Worm (Caenorhabditis elegans): ENCODE data around the gene mrpl-21.

mrpl-21 gene

ce11 chrIII:4277762-4278161, 34.4 kb upstream of the mrpl-21 start:
- peak in 1 of 2 experiments; percentile 53 for TF ChIP-seq unc-62 (GFP tag; optimal IDR thresholded peaks at IDR 0.05 in 1 of 2)
- no peak for TF ChIP-seq unc-62 (tag; optimal IDR thresholded peaks at IDR 0.05)
- peak; percentile 58 for TF ChIP-seq aha-1 (tag)
- TF ChIP-seq lir-3 (tag; optimal IDR thresholded peaks at IDR 0.05), result no peak
- TF ChIP-seq mes-2 (tag; optimal IDR thresholded peaks at IDR 0.05; ENCODE audit: poor library complexity, severe bottlenecking), result peak; percentile 6

DNA sequence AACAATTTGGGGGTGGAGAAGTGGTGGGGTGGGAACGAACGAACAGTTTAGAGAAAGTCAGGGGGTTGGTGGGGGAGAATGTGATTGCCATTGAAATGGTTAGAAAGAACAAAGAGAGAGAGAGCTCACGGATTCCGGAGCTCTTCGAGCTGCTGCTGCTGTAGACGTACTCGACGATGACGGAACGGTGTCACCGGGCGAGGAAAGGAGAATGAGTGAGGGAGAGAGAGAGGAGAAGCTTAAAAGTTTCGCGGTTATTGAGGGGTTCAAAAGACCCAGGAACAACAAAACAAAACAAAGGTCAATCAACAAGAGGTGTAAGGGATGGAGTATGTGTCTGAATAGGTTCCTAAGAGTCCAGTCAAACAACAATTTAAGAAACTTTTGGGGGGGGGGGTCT, 32.9 kb upstream of the mrpl-21 start:
- TF ChIP-seq lim-7 (GFP tag; IDR thresholded peaks at IDR 0.05) (no peak), set-16 (GFP tag; IDR thresholded peaks at IDR 0.05) (peak; percentile 32; the same call in 1 of the 2 replicates)

- no peak for TF ChIP-seq php-3 (GFP tag; IDR thresholded peaks at IDR 0.05)
- peak; percentile 15 for TF ChIP-seq dpl-1 (GFP tag; optimal IDR thresholded peaks at IDR 0.05)
- TF ChIP-seq Y75B8A.6 (GFP tag; IDR thresholded peaks at IDR 0.05), result no peak
- TF ChIP-seq unc-62 (GFP tag; optimal IDR thresholded peaks at IDR 0.05 in 1 of 2), result peak in 1 of 2 experiments; percentile 23
- no peak for TF ChIP-seq unc-62 (tag; optimal IDR thresholded peaks at IDR 0.05)
- no peak for TF ChIP-seq aha-1 (tag)
- TF ChIP-seq jun-1 (tag; optimal IDR thresholded peaks at IDR 0.05), result peak; percentile 15
- TF ChIP-seq ztf-7 (tag; optimal IDR thresholded peaks at IDR 0.05), result no peak
- TF ChIP-seq duxl-1 (tag; optimal IDR thresholded peaks at IDR 0.05; ENCODE audit: poor library complexity), result no peak
- TF ChIP-seq ama-1 (optimal IDR thresholded peaks at IDR 0.05), result peak; percentile 8
- no peak for TF ChIP-seq nhr-237 (tag; optimal IDR thresholded peaks at IDR 0.05)
- TF ChIP-seq hmg-1.1 (GFP tag; IDR thresholded peaks at IDR 0.05), result no peak
These were observed 32.3 kb upstream of the mrpl-21 start for ce11 chrIII:4275704-4276103.

ce11 chrIII:4274524-4274923, 31.2 kb upstream of the mrpl-21 start:
- TF ChIP-seq aha-1 (tag) (no peak), mdt-29 (GFP tag; IDR thresholded peaks at IDR 0.05) (no peak), daf-12 (tag; optimal IDR thresholded peaks at IDR 0.05) (no peak), hlh-30 (tag; optimal IDR thresholded peaks at IDR 0.05; ENCODE audit: insufficient read depth) (no peak), unc-62 (GFP tag; optimal IDR thresholded peaks at IDR 0.05 in 1 of 2) (peak in 1 of 2 experiments; percentile 93), unc-62 (tag; optimal IDR thresholded peaks at IDR 0.05) (no peak), skn-1 (tag; optimal IDR thresholded peaks at IDR 0.05) (no peak)

DNA sequence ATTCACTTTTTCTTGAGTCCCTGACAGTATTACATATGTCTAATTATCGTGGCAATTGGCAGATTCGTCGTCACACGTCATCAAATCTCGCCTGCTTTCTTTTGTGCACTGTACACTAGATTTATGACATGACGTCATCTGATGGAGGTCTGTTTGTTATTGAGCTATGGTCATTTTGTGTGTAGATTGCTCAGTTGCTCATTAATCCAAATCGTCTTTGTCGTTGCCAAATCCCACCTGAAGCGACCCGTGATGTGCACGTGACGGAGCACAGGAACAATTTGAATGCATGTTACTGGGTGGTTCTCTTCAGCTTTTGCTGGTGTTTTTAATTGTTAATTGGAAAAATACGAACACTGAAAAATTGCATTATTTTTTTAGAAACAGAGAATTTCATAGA, 29.5 kb upstream of the mrpl-21 start:
- TF ChIP-seq lin-39 (tag; optimal IDR thresholded peaks at IDR 0.05), result no peak
- TF ChIP-seq hif-1 (tag; optimal IDR thresholded peaks at IDR 0.05), result no peak
- 0 out of 2 replicates have a peak, but pooled peaks have one; percentile 31 for TF ChIP-seq zfp-3 (GFP tag; conservative IDR thresholded peaks at IDR 0.05)
- TF ChIP-seq madf-9 (GFP tag; conservative IDR thresholded peaks at IDR 0.05), result no peak

- TF ChIP-seq unc-62 (GFP tag; optimal IDR thresholded peaks at IDR 0.05 in 1 of 2) (peak in 1 of 2 experiments; percentile 92), unc-62 (tag; optimal IDR thresholded peaks at IDR 0.05) (no peak), ZK546.5 (tag; optimal IDR thresholded peaks at IDR 0.05) (no peak)
These were observed 27.7 kb upstream of the mrpl-21 start for ce11 chrIII:4271059-4271458.

DNA sequence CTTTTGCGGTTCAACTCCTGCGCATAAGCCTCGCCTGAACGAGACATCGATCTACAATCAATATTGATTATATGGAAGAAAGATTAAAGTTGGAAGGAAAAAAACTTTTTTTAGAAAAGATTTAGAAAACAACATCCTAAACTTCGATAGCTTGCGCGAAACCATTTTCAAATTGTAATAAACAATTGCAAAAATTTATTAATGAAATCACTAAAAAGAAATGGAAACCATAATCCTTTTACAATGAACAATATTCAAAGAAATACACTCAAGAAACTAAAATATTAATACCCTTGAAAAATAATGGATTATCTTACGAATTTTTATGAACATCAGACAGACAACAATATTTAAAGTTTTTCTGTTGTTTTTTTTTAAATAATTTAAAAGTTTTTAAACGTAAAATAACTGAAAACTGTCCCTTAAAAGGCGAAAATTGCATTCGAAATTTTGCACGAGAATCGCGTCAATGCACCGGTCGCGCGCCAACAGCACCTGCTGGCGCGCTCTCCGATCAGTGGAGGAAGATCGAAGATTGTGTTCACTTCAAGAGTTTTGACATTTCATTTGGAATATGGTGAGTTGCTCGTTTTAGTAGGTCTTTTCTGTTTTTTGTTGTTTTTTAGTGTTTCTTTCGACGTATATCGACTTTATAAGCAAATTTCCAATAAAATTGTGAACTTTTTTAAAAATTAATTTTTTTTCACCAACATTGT, 26.0 kb upstream of the mrpl-21 start, which contains the start of the genes sftb-1 and R10E4.1:
Gene sftb-1, minus strand, starts transcription at position 51 of the 716 bp plus-strand sequence.
Gene R10E4.1, plus strand, starts transcription at position 524 of the 716 bp plus-strand sequence.
- TF ChIP-seq ceh-82 (tag; optimal IDR thresholded peaks at IDR 0.05) (no peak), ama-1 (optimal IDR thresholded peaks at IDR 0.05) (no peak), Y105C5A.15 (GFP tag; IDR thresholded peaks at IDR 0.05) (no peak), gei-8 (GFP tag; optimal IDR thresholded peaks at IDR 0.05) (no peak), zip-2 (tag; optimal IDR thresholded peaks at IDR 0.05) (no peak), ceh-44 (GFP tag; IDR thresholded peaks at IDR 0.05) (no peak), mdl-1 (tag; optimal IDR thresholded peaks at IDR 0.05) (peak in 1 of 2 experiments; percentile 20), F37D6.2 (tag; optimal IDR thresholded peaks at IDR 0.05) (peak; percentile 15), lin-39 (tag; optimal IDR thresholded peaks at IDR 0.05) (no peak), nhr-48 (tag; optimal IDR thresholded peaks at IDR 0.05) (peak; percentile 28), daf-8 (GFP tag; IDR thresholded peaks at IDR 0.05) (no peak), set-16 (GFP tag; IDR thresholded peaks at IDR 0.05) (0 out of 2 replicates have a peak, but pooled peaks have one; percentile 17), lin-15B (tag; optimal IDR thresholded peaks at IDR 0.05) (no peak), duxl-1 (tag; optimal IDR thresholded peaks at IDR 0.05; ENCODE audit: poor library complexity) (peak; percentile 23), pqm-1 (tag; optimal IDR thresholded peaks at IDR 0.05) (no peak), ZK337.2 (GFP tag; IDR thresholded peaks at IDR 0.05) (no peak), unc-130 (GFP tag; optimal IDR thresholded peaks at IDR 0.05) (no peak), F49E8.2 (tag; optimal IDR thresholded peaks at IDR 0.05; ENCODE audit: borderline replicate concordance) (no peak)

All from whole organism, L4 larva.